Worm (Caenorhabditis elegans) whole organism, L3 larva: ENCODE results near the gene B0035.22.
"Not testable (repeated sequence)": the region's sequence is repeated elsewhere in the genome, so short reads cannot be mapped to it uniquely, and the experiment has no call there.

ENCODE experiments used
- R02D3.7 ChIP-seq: fragments of 150-350 bp; optimal IDR thresholded peaks from 2 replicates; lab custom pipeline; 2014; ENCODE audit warnings: missing biosample characterization, missing genetic modification characterization
- aly-2 ChIP-seq: fragments of 150-350 bp; optimal IDR thresholded peaks from 2 replicates; lab custom pipeline; 2014; ENCODE audit warnings: missing biosample characterization, missing genetic modification characterization
- ceh-28 ChIP-seq: fragments of 150-350 bp; optimal IDR thresholded peaks from 2 replicates; lab custom pipeline; 2014; ENCODE audit warnings: missing biosample characterization, missing genetic modification reagents, missing genetic modification characterization
- ceh-82 ChIP-seq: fragments of 150-350 bp; optimal IDR thresholded peaks from 2 replicates; lab custom pipeline; 2014; ENCODE audit warnings: missing biosample characterization, missing genetic modification characterization
- ceh-9 ChIP-seq: sonication (generic microtip); optimal IDR thresholded peaks from 2 replicates; lab custom pipeline; 2018; ENCODE audit warnings: missing biosample characterization, missing genetic modification characterization
- egl-27 ChIP-seq: sonication (generic microtip); optimal IDR thresholded peaks from 4 replicates; lab custom pipeline; 2017; ENCODE audit warnings: missing biosample characterization, missing genetic modification reagents, missing genetic modification characterization
- egl-5 ChIP-seq: fragments of 150-350 bp; optimal IDR thresholded peaks from 2 replicates; lab custom pipeline; 2017; ENCODE audit warnings: missing biosample characterization, missing genetic modification reagents, missing genetic modification characterization, inconsistent platforms
- elt-2 ChIP-seq: sonication (generic microtip); optimal IDR thresholded peaks from 2 replicates; lab custom pipeline; 2016; ENCODE audit warnings: missing genetic modification reagents, mild to moderate bottlenecking, missing genetic modification characterization, missing compliant biosample characterization
- elt-3 ChIP-seq, 3 experiments: fragments of 150-350 bp in 1 of 3; sonication (generic microtip) in 2 of 3; optimal IDR thresholded peaks; 2 replicates in 2 of 3; 4 replicates in 1 of 3; lab custom pipeline; 2014 to 2017; ENCODE audit warnings: missing biosample characterization in 3 of 3, missing genetic modification characterization in 3 of 3
- fkh-10 ChIP-seq: sonication (generic microtip); optimal IDR thresholded peaks from 2 replicates; lab custom pipeline; 2017; ENCODE audit warnings: missing biosample characterization, missing genetic modification reagents, missing genetic modification characterization
- fkh-2 ChIP-seq: fragments of 150-350 bp; optimal IDR thresholded peaks from 2 replicates; lab custom pipeline; 2014; ENCODE audit warnings: missing biosample characterization, missing genetic modification reagents, missing genetic modification characterization
- fos-1 ChIP-seq: fragments of 150-350 bp; optimal IDR thresholded peaks from 2 replicates; lab custom pipeline; 2014; ENCODE audit warnings: missing biosample characterization, missing genetic modification characterization
- hmg-11 ChIP-seq: sonication (generic microtip); optimal IDR thresholded peaks from 2 replicates; lab custom pipeline; 2016; ENCODE audit warnings: missing genetic modification characterization, missing compliant biosample characterization
- jun-1 ChIP-seq: fragments of 150-350 bp; optimal IDR thresholded peaks from 2 replicates; lab custom pipeline; 2014; ENCODE audit warnings: missing biosample characterization, missing genetic modification reagents, missing genetic modification characterization
- lin-15B ChIP-seq: fragments of 150-350 bp; optimal IDR thresholded peaks from 2 replicates; lab custom pipeline; 2014; ENCODE audit warnings: missing biosample characterization, missing genetic modification characterization
- lin-39 ChIP-seq: fragments of 150-350 bp; optimal IDR thresholded peaks from 2 replicates; lab custom pipeline; 2018; ENCODE audit warnings: missing biosample characterization, missing genetic modification reagents, missing genetic modification characterization
- lsy-12 ChIP-seq: sonication (generic microtip); optimal IDR thresholded peaks from 2 replicates; lab custom pipeline; 2016; ENCODE audit warnings: mild to moderate bottlenecking, missing genetic modification characterization, missing compliant biosample characterization
- mml-1 ChIP-seq: fragments of 150-350 bp; sonication (generic microtip); optimal IDR thresholded peaks from 3 replicates; lab custom pipeline; 2014; ENCODE audit warnings: missing biosample characterization, missing genetic modification characterization
- nfya-1 ChIP-seq: sonication (generic microtip); optimal IDR thresholded peaks from 2 replicates; lab custom pipeline; 2017; ENCODE audit warnings: missing genetic modification characterization, mild to moderate bottlenecking, missing compliant biosample characterization, antibody characterized with exemption, moderate library complexity; ENCODE audit not compliant: insufficient read depth
- nhr-11 ChIP-seq: fragments of 150-350 bp; optimal IDR thresholded peaks from 2 replicates; lab custom pipeline; 2014; ENCODE audit warnings: missing biosample characterization, missing genetic modification characterization
- nhr-12 ChIP-seq: fragments of 150-350 bp; optimal IDR thresholded peaks from 2 replicates; lab custom pipeline; 2014; ENCODE audit warnings: missing biosample characterization, missing genetic modification characterization
- nhr-23 ChIP-seq: fragments of 150-350 bp; optimal IDR thresholded peaks from 2 replicates; lab custom pipeline; 2014; ENCODE audit warnings: missing biosample characterization, missing genetic modification reagents, missing genetic modification characterization
- nhr-237 ChIP-seq: fragments of 150-350 bp; optimal IDR thresholded peaks from 2 replicates; lab custom pipeline; 2014; ENCODE audit warnings: missing biosample characterization, missing genetic modification characterization
- nhr-25 ChIP-seq: sonication (generic microtip); optimal IDR thresholded peaks from 2 replicates; lab custom pipeline; 2017; ENCODE audit warnings: missing biosample characterization, missing genetic modification characterization
- nhr-28 ChIP-seq: fragments of 150-350 bp; optimal IDR thresholded peaks from 2 replicates; lab custom pipeline; 2014; ENCODE audit warnings: missing biosample characterization, missing genetic modification characterization
- nhr-43 ChIP-seq: sonication (generic microtip); optimal IDR thresholded peaks from 2 replicates; lab custom pipeline; 2016; ENCODE audit warnings: mild to moderate bottlenecking, missing genetic modification characterization, missing compliant biosample characterization; ENCODE audit not compliant: poor library complexity, severe bottlenecking
- nhr-67 ChIP-seq: fragments of 150-350 bp; optimal IDR thresholded peaks from 2 replicates; lab custom pipeline; 2014; ENCODE audit warnings: missing biosample characterization, missing genetic modification characterization
- nhr-76 ChIP-seq: fragments of 150-350 bp; sonication (generic microtip); optimal IDR thresholded peaks from 5 replicates; lab custom pipeline; 2014; ENCODE audit warnings: missing biosample characterization, missing genetic modification characterization
- nhr-77 ChIP-seq: fragments of 150-350 bp; optimal IDR thresholded peaks from 2 replicates; lab custom pipeline; 2014; ENCODE audit warnings: missing biosample characterization, missing genetic modification characterization
- pha-4 ChIP-seq: fragments of 150-350 bp; optimal IDR thresholded peaks from 2 replicates; lab custom pipeline; 2014; ENCODE audit warnings: missing biosample characterization, missing genetic modification reagents, missing genetic modification characterization
- pqm-1 ChIP-seq: fragments of 150-350 bp; optimal IDR thresholded peaks from 2 replicates; lab custom pipeline; 2017; ENCODE audit warnings: missing biosample characterization, missing genetic modification characterization, inconsistent platforms
- sea-2 ChIP-seq: fragments of 150-350 bp; sonication (generic microtip); optimal IDR thresholded peaks from 4 replicates; lab custom pipeline; 2014; ENCODE audit warnings: missing biosample characterization, missing genetic modification reagents, missing genetic modification characterization
- snpc-4 ChIP-seq: fragments of 150-350 bp; optimal IDR thresholded peaks from 2 replicates; lab custom pipeline; 2014; ENCODE audit warnings: missing biosample characterization, missing genetic modification characterization
- tbx-2 ChIP-seq: sonication (generic microtip); optimal IDR thresholded peaks from 2 replicates; lab custom pipeline; 2016; ENCODE audit warnings: mild to moderate bottlenecking, missing genetic modification characterization, missing compliant biosample characterization
- unc-39 ChIP-seq: sonication (generic microtip); optimal IDR thresholded peaks from 4 replicates; lab custom pipeline; 2017; ENCODE audit warnings: missing biosample characterization, missing genetic modification characterization
- unc-62 ChIP-seq: fragments of 150-350 bp; sonication (generic microtip); optimal IDR thresholded peaks from 4 replicates; lab custom pipeline; 2014; ENCODE audit warnings: missing biosample characterization, missing genetic modification reagents, missing genetic modification characterization
- zag-1 ChIP-seq: fragments of 150-350 bp; optimal IDR thresholded peaks from 2 replicates; lab custom pipeline; 2014; ENCODE audit warnings: missing biosample characterization, missing genetic modification characterization

The B0035.22 gene

ce11 chrIV:11319884-11320362, 5.0 kb downstream of the B0035.22 start, which contains the start of gene B0035.18:
TSS of gene B0035.18 (plus strand) at chrIV:11320312.
- TF ChIP-seq nhr-11 (tag; lab: Kevin White, UChicago), result no peak
- no peak for TF ChIP-seq nhr-77 (tag; lab: Kevin White, UChicago)
- TF ChIP-seq ceh-82 (tag; lab: Kevin White, UChicago), result no peak
- TF ChIP-seq nhr-23 (tag; lab: Kevin White, UChicago), result no peak
- TF ChIP-seq aly-2, result no peak
- TF ChIP-seq jun-1 (tag; lab: Kevin White, UChicago), result no peak
- no peak for TF ChIP-seq lin-15B (tag; lab: Kevin White, UChicago)
- no peak for TF ChIP-seq tbx-2 (tag; lab: Kevin White, UChicago)
- no peak for TF ChIP-seq hmg-11 (tag; lab: Kevin White, UChicago)
- TF ChIP-seq lin-39 (tag; lab: Kevin White, UChicago), result no peak
- no peak for TF ChIP-seq sea-2 (GFP tag; lab: Kevin White, UChicago)
- TF ChIP-seq nhr-12, result no peak
- TF ChIP-seq pqm-1 (tag; lab: Kevin White, UChicago), result no peak
- no peak for TF ChIP-seq unc-62 (GFP tag; lab: Kevin White, UChicago)
- TF ChIP-seq, all 47 proteins: peak for 0

DNA sequence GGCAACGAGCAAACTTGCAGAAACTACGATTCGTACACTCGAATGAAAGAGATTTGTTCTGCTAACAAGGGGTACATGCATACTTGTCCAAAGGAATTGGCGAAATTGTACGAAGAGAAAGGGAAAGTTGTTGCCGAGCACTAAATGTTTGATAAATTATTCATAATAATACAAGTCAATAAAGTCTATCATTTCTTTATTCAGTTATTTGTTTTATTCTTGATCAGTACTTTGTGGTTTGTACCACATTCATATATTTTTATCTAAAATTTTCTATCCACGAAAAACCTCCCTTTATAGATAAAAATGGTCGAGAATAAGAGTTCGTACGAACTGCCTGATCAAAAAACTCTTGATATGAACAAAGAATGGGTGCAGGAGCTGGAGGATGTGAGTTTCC, 5.5 kb downstream of the B0035.22 start, which contains the start of gene edg-1:
TSS of gene edg-1 (plus strand) at position 301 of the 400 bp plus-strand sequence.
- TF ChIP-seq R02D3.7 (tag; lab: Kevin White, UChicago) (no peak), zag-1 (no peak), nhr-43 (tag; lab: Kevin White, UChicago) (no peak), elt-3 (tag; optimal IDR thresholded peaks at IDR 0.05; lab: Kevin White, UChicago) (no peak), lin-15B (tag; lab: Kevin White, UChicago) (no peak)

- TF ChIP-seq sea-2 (GFP tag; lab: Kevin White, UChicago) (no peak), fkh-2 (no peak), unc-39 (tag; lab: Kevin White, UChicago) (no peak), nhr-43 (tag; lab: Kevin White, UChicago) (no peak), hmg-11 (tag; lab: Kevin White, UChicago) (no peak), elt-2 (tag; lab: Kevin White, UChicago) (no peak), ceh-9 (tag; lab: Kevin White, UChicago) (no peak), ceh-28 (no peak), nhr-77 (tag; lab: Kevin White, UChicago) (no peak), nhr-28 (no peak), pha-4 (tag; lab: Kevin White, UChicago) (no peak), snpc-4 (tag; lab: Kevin White, UChicago) (no peak), egl-27 (tag; lab: Kevin White, UChicago) (no peak), jun-1 (tag; lab: Kevin White, UChicago) (no peak), aly-2 (no peak), nhr-67 (tag; lab: Kevin White, UChicago) (no peak)
- TF ChIP-seq, all 47 proteins: peak for 0
Measured at ce11 chrIV:11323666-11324065, 8.7 kb downstream of the B0035.22 start.

DNA sequence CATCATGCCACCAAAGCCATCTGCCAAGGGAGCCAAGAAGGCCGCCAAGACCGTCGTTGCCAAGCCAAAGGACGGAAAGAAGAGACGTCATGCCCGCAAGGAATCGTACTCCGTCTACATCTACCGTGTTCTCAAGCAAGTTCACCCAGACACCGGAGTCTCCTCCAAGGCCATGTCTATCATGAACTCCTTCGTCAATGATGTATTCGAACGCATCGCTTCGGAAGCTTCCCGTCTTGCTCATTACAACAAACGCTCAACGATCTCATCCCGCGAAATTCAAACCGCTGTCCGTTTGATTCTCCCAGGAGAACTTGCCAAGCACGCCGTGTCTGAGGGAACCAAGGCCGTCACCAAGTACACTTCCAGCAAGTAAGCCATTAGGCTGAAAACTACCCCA, 9.8 kb downstream of the B0035.22 start, which contains the start of gene his-48:
TSS of gene his-48 (plus strand) at position 5 of the 400 bp plus-strand sequence.
- TF ChIP-seq fkh-2; nfya-1 (tag; lab: Kevin White, UChicago); zag-1: not testable (repeated sequence)

- no peak for TF ChIP-seq pqm-1 (tag; lab: Kevin White, UChicago)
- no peak for TF ChIP-seq nhr-23 (tag; lab: Kevin White, UChicago)
- TF ChIP-seq fkh-10 (GFP tag; lab: Kevin White, UChicago), result no peak
- no peak for TF ChIP-seq fos-1 (tag; lab: Kevin White, UChicago)
- TF ChIP-seq ceh-82 (tag; lab: Kevin White, UChicago), result no peak
- no peak for TF ChIP-seq nhr-43 (tag; lab: Kevin White, UChicago)
- TF ChIP-seq nhr-76 (tag; lab: Kevin White, UChicago), result no peak
- TF ChIP-seq nhr-237 (tag; lab: Kevin White, UChicago), result no peak
- TF ChIP-seq lin-39 (tag; lab: Kevin White, UChicago), result no peak
- TF ChIP-seq egl-5 (tag; lab: Kevin White, UChicago), result no peak
- TF ChIP-seq mml-1 (tag; lab: Kevin White, UChicago), result no peak
- no peak for TF ChIP-seq pha-4 (tag; lab: Kevin White, UChicago)
- TF ChIP-seq nfya-1 (tag; lab: Kevin White, UChicago), result no peak
- TF ChIP-seq lsy-12 (tag; lab: Kevin White, UChicago), result no peak
- TF ChIP-seq nhr-25 (tag; lab: Kevin White, UChicago), result no peak
- TF ChIP-seq nhr-11 (tag; lab: Kevin White, UChicago), result no peak
- TF ChIP-seq, all 47 proteins: peak for 0
Measured at ce11 chrIV:11326939-11327565, 12.1 kb downstream of the B0035.22 start, which contains the start of gene B0035.21. TSS of gene B0035.21 (plus strand) at chrIV:11327260.
